Worm (Caenorhabditis elegans): ENCODE measurements around the gene cln-3.1.

Gene cln-3.1

DNA sequence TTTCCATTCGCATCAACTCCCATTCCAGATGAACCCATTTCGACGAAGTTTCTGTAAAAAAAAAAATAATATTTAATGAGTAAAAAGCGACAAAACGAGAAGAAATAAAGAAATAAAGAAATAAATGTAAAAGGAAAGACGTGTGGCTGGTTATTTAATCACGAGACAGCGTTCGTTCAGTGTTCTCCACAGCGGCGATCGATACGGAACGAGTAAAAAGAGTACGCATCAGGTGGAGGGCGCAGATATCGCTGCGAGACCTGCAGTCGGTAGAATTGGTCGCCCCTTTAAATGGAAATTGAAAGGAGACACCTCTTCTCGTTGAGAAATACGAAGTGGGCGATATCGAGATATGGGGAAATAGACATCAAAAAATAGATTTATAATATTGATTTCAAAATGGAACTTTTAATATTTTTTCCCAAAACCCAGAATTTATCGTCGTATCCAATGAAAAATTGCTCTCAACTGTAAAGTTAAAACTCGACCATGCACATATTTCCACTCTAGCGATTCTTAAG is 36.7 kb downstream of the cln-3.1 start, which contains the start of gene pqn-70 (continued):
- TF ChIP-seq dpff-1 (tag; optimal IDR thresholded peaks at IDR 0.05) (no peak), ceh-100 (GFP tag; IDR thresholded peaks at IDR 0.05) (peak; percentile 92), nhr-80 (tag; optimal IDR thresholded peaks at IDR 0.05) (peak; percentile 55), F23B12.7 (tag; optimal IDR thresholded peaks at IDR 0.05; ENCODE audit: insufficient read depth) (peak; percentile 53), pbrm-1 (GFP tag; IDR thresholded peaks at IDR 0.05) (peak; percentile 68; the same call in 1 of the 2 replicates), lir-1 (GFP tag; conservative IDR thresholded peaks at IDR 0.05) (peak; percentile 45; the same call in 1 of the 2 replicates), B0336.3 (GFP tag; IDR thresholded peaks at IDR 0.05) (peak; percentile 28; the same call in 1 of the 2 replicates), lsl-1 (GFP tag; optimal IDR thresholded peaks at IDR 0.05) (peak; percentile 28), ztf-18 (tag; optimal IDR thresholded peaks at IDR 0.05) (peak; percentile 47), unc-62 (GFP tag; optimal IDR thresholded peaks at IDR 0.05) (no peak), F22D6.2 (tag; optimal IDR thresholded peaks at IDR 0.05) (no peak), ekl-4 (GFP tag; IDR thresholded peaks at IDR 0.05) (peak; percentile 79), let-526 (GFP tag; IDR thresholded peaks at IDR 0.05) (0 out of 2 replicates have a peak, but pooled peaks have one; percentile 53), nhr-120 (GFP tag; IDR thresholded peaks at IDR 0.05) (no peak), atf-7 (tag; optimal IDR thresholded peaks at IDR 0.05) (peak; percentile 19), F33H1.4 (GFP tag; IDR thresholded peaks at IDR 0.05) (peak; percentile 89), C06A6.2 (GFP tag; conservative IDR thresholded peaks at IDR 0.05) (0 out of 2 replicates have a peak, but pooled peaks have one; percentile 22), hlh-26 (GFP tag; conservative IDR thresholded peaks at IDR 0.05) (no peak), madf-10 (tag; optimal IDR thresholded peaks at IDR 0.05) (peak; percentile 76), die-1 (tag; optimal IDR thresholded peaks at IDR 0.05) (peak; percentile 15), Y67H2A.10 (GFP tag; conservative IDR thresholded peaks at IDR 0.05) (peak; percentile 53; the same call in 1 of the 2 replicates), K12H6.12 (tag; optimal IDR thresholded peaks at IDR 0.05) (peak; percentile 70), nhr-90 (tag; optimal IDR thresholded peaks at IDR 0.05) (no peak), madf-3 (GFP tag; IDR thresholded peaks at IDR 0.05) (0 out of 2 replicates have a peak, but pooled peaks have one; percentile 64), attf-5 (GFP tag; optimal IDR thresholded peaks at IDR 0.05) (peak; percentile 81), bed-2 (GFP tag; IDR thresholded peaks at IDR 0.05) (no peak), rec-8 (tag; optimal IDR thresholded peaks at IDR 0.05) (no peak), lin-40 (tag; optimal IDR thresholded peaks at IDR 0.05) (peak; percentile 67), aptf-2 (GFP tag; conservative IDR thresholded peaks at IDR 0.05) (no peak), let-607 (tag; optimal IDR thresholded peaks at IDR 0.05) (peak; percentile 8 to 71), him-1 (tag; optimal IDR thresholded peaks at IDR 0.05) (no peak), F57A8.1 (GFP tag; optimal IDR thresholded peaks at IDR 0.05) (no peak), mes-4 (tag; optimal IDR thresholded peaks at IDR 0.05) (no peak), dox-1 (GFP tag; IDR thresholded peaks at IDR 0.05) (peak; percentile 67), hmg-20 (GFP tag; IDR thresholded peaks at IDR 0.05) (no peak), rcor-1 (GFP tag; IDR thresholded peaks at IDR 0.05) (peak; percentile 14; the same call in 1 of the 2 replicates), gei-17 (GFP tag; optimal IDR thresholded peaks at IDR 0.05) (peak; percentile 33), cebp-1 (GFP tag; IDR thresholded peaks at IDR 0.05) (peak; percentile 8; the same call in 1 of the 2 replicates), cebp-1 (tag; optimal IDR thresholded peaks at IDR 0.05) (no peak), efl-1 (GFP tag; optimal IDR thresholded peaks at IDR 0.05) (peak; percentile 16), lag-1 (GFP tag; IDR thresholded peaks at IDR 0.05) (no peak), mxl-1 (tag; optimal IDR thresholded peaks at IDR 0.05) (no peak), snpc-4 (GFP tag; optimal IDR thresholded peaks at IDR 0.05) (peak; percentile 13), snpc-4 (tag; optimal IDR thresholded peaks at IDR 0.05) (peak in 3 of 4 experiments; percentile 32 to 69 (median 65)), Y53F4B.3 (GFP tag; IDR thresholded peaks at IDR 0.05) (no peak)

All from whole organism, young adult.